Worm (Caenorhabditis elegans) whole organism, early embryonic: Measurements from ENCODE around the gene C56E6.2.

Experiments used
- B0310.2 ChIP-seq: sonication (generic microtip); optimal IDR thresholded peaks from 2 replicates; lab custom pipeline; 2016; ENCODE audit warnings: mild to moderate bottlenecking, missing genetic modification characterization, missing compliant biosample characterization
- F13C5.2 ChIP-seq: sonication (generic microtip); optimal IDR thresholded peaks from 2 replicates; lab custom pipeline; 2017; ENCODE audit warnings: mild to moderate bottlenecking, missing genetic modification characterization, inconsistent platforms, missing compliant biosample characterization
- ama-1 ChIP-seq: fragments of 150-350 bp; optimal IDR thresholded peaks from 2 replicates; lab custom pipeline; 2014
- ceh-13 ChIP-seq: fragments of 200-800 bp; sonication (Bioruptor generic); optimal IDR thresholded peaks from 2 replicates; lab custom pipeline; 2018; ENCODE audit warnings: mild to moderate bottlenecking, missing genetic modification characterization, missing compliant biosample characterization
- flt-1 ChIP-seq: fragments of 200-800 bp; sonication (Bioruptor generic); IDR thresholded peaks from 2 replicates; pipeline ENCODE4 v1.3.6; 2022; ENCODE audit warnings: missing genetic modification characterization, missing compliant biosample characterization
- hmbx-1 ChIP-seq: sonication (generic microtip); optimal IDR thresholded peaks from 2 replicates; lab custom pipeline; 2016; ENCODE audit warnings: mild to moderate bottlenecking, missing genetic modification characterization, missing compliant biosample characterization
- hmg-4 ChIP-seq: fragments of 200-800 bp; sonication (Bioruptor generic); optimal IDR thresholded peaks from 2 replicates; lab custom pipeline; 2018; ENCODE audit warnings: mild to moderate bottlenecking, missing genetic modification characterization, missing compliant biosample characterization
- hnd-1 ChIP-seq: sonication (generic microtip); optimal IDR thresholded peaks from 2 replicates; lab custom pipeline; 2016; ENCODE audit warnings: missing genetic modification characterization, missing compliant biosample characterization
- pes-1 ChIP-seq: fragments of 200-800 bp; sonication (Bioruptor generic); IDR thresholded peaks from 2 replicates; pipeline ENCODE4 v1.3.6; 2022; ENCODE audit warnings: missing genetic modification reagents, missing genetic modification characterization, missing compliant biosample characterization
- scrt-1 ChIP-seq: fragments of 200-800 bp; sonication (Bioruptor generic); IDR thresholded peaks from 2 replicates; pipeline ENCODE4 v1.3.6; 2022; ENCODE audit warnings: missing genetic modification characterization, missing compliant biosample characterization
- tbx-11 ChIP-seq: fragments of 200-800 bp; sonication (Bioruptor generic); IDR thresholded peaks from 2 replicates; pipeline ENCODE4 v1.3.6; 2022; ENCODE audit warnings: missing genetic modification characterization, missing compliant biosample characterization
- tbx-37 ChIP-seq: fragments of 200-800 bp; sonication (Bioruptor generic); conservative IDR thresholded peaks from 2 replicates; pipeline ENCODE4 v1.3.6; 2022; ENCODE audit warnings: missing genetic modification reagents, missing genetic modification characterization, missing compliant biosample characterization

- TF ChIP-seq tbx-37 (GFP tag; lab: Robert Waterston, UW) (no peak), F13C5.2 (tag; lab: Kevin White, UChicago) (no peak), ama-1 (lab: Kevin White, UChicago) (no peak), hnd-1 (no peak), ceh-13 (GFP tag; lab: Kevin White, UChicago) (no peak), tbx-11 (GFP tag; lab: Robert Waterston, UW) (no peak), scrt-1 (GFP tag; lab: Robert Waterston, UW) (no peak), B0310.2 (tag; lab: Kevin White, UChicago) (no peak), flt-1 (GFP tag; lab: Robert Waterston, UW) (no peak), hmbx-1 (tag; lab: Kevin White, UChicago) (no peak), pes-1 (no peak), hmg-4 (GFP tag; lab: Kevin White, UChicago) (no peak)
These were observed 39.7 kb upstream of the C56E6.2 start, which contains the start of the genes lido-16 and plpp-1.2 for ce11 chrII:6484876-6485526.
